Worm (Caenorhabditis elegans) whole organism, L1 larva: Measurements from ENCODE around the gene Y70G10A.4.

Source experiments
- lin-13 ChIP-seq: fragments of 150-350 bp; optimal IDR thresholded peaks from 2 replicates; lab custom pipeline; 2014; ENCODE audit warnings: missing biosample characterization, missing genetic modification reagents, missing genetic modification characterization
- lin-39 ChIP-seq: fragments of 150-350 bp; optimal IDR thresholded peaks from 2 replicates; lab custom pipeline; 2014; ENCODE audit warnings: missing biosample characterization, missing genetic modification reagents, missing genetic modification characterization
- pax-3 ChIP-seq: fragments of 200-800 bp; sonication (Bioruptor generic); optimal IDR thresholded peaks from 2 replicates; lab custom pipeline; 2018; ENCODE audit warnings: mild to moderate bottlenecking, missing genetic modification characterization, moderate library complexity, missing compliant biosample characterization
- vab-15 ChIP-seq: sonication (generic microtip); optimal IDR thresholded peaks from 2 replicates; lab custom pipeline; 2017; ENCODE audit warnings: missing genotype, mild to moderate bottlenecking, missing genetic modification characterization, missing compliant biosample characterization
- zag-1 ChIP-seq: fragments of 150-350 bp; optimal IDR thresholded peaks from 2 replicates; lab custom pipeline; 2014; ENCODE audit warnings: missing biosample characterization, missing genetic modification characterization

DNA sequence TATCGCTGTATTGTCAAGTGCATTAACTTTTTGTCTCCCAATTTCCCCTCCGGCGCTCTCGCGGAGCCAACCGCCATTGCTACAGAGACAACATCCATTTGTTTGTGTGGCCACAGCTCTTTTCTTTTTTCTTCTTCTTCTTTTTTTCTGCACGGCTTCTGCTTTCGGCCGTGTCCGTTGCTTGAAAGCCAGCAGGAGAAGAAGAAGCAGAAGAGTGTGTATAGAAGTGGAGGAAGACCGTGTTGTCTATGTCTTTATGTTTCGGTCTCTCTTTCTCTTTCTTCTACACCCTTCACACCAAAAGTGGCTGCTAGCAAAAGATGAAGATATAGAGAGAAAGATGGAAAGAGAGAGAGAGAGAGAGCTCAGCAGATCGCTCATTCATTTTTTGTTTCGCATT lies 34.1 kb upstream of the Y70G10A.4 start:
- no peak for TF ChIP-seq vab-15 (tag; lab: Kevin White, UChicago)
- no peak for TF ChIP-seq lin-39
- no peak for TF ChIP-seq zag-1 (tag; lab: Kevin White, UChicago)
- no peak for TF ChIP-seq lin-13 (GFP tag; lab: Kevin White, UChicago)
- TF ChIP-seq pax-3 (tag; lab: Kevin White, UChicago): no peak
